Fruit fly (Drosophila melanogaster): Measurements from ENCODE around the gene CG10654.
A peak's percentile ranks its signal among the peaks of the same experiment; 100 is the strongest.

The CG10654 gene

dm6 chr3L:12482917-12483316 is 24.7 kb downstream of the CG10654 start (continued):
- TF ChIP-seq dimm (GFP tag; IDR thresholded peaks at IDR 0.05) (peak; percentile 43; the same call in 1 of the 2 replicates), fd64A (GFP tag; optimal IDR thresholded peaks at IDR 0.05) (no peak), CG34376 (GFP tag; optimal IDR thresholded peaks at IDR 0.05) (no peak), CG1602 (GFP tag; optimal IDR thresholded peaks at IDR 0.05) (peak; percentile 56), E2f2 (GFP tag; IDR thresholded peaks at IDR 0.05) (peak; percentile 8; the same call in 1 of the 2 replicates), maf-S (GFP tag; optimal IDR thresholded peaks at IDR 0.05) (peak; percentile 20), Dbx (GFP tag; IDR thresholded peaks at IDR 0.05) (peak; percentile 57; the same call in 1 of the 3 replicates), Dip2 (GFP tag; IDR thresholded peaks at IDR 0.05) (no peak), zf30C (GFP tag; optimal IDR thresholded peaks at IDR 0.05) (no peak), B-H1 (GFP tag; IDR thresholded peaks at IDR 0.05) (peak; percentile 66), pzg (GFP tag; optimal IDR thresholded peaks at IDR 0.05) (no peak), Taf1 (GFP tag; IDR thresholded peaks at IDR 0.05) (no peak), sqz (GFP tag; optimal IDR thresholded peaks at IDR 0.05) (peak; percentile 79), chif (GFP tag; optimal IDR thresholded peaks at IDR 0.05) (peak; percentile 47 to 65), Deaf1 (tag; optimal IDR thresholded peaks at IDR 0.05) (peak; percentile 39), dpn (GFP tag; optimal IDR thresholded peaks at IDR 0.05) (peak; percentile 57 to 66), Ssrp (tag; optimal IDR thresholded peaks at IDR 0.05) (peak; percentile 75), B-H2 (GFP tag; optimal IDR thresholded peaks at IDR 0.05) (no peak), unc-4 (GFP tag; IDR thresholded peaks at IDR 0.05; ENCODE audit: partially characterized antibody) (no peak), Trl (optimal IDR thresholded peaks at IDR 0.05) (no peak), Trl (GFP tag; optimal IDR thresholded peaks at IDR 0.05) (peak; percentile 19), schlank (tag; optimal IDR thresholded peaks at IDR 0.05) (no peak), sim (GFP tag; IDR thresholded peaks at IDR 0.05) (peak; percentile 32; the same call in 1 of the 2 replicates), CG9215 (GFP tag; IDR thresholded peaks at IDR 0.05) (peak; percentile 57), ab (GFP tag; optimal IDR thresholded peaks at IDR 0.05) (no peak), D19B (GFP tag; optimal IDR thresholded peaks at IDR 0.05) (peak; percentile 16), CG17385 (GFP tag; optimal IDR thresholded peaks at IDR 0.05) (peak; percentile 77), CG8359 (GFP tag; optimal IDR thresholded peaks at IDR 0.05; ENCODE audit: borderline replicate concordance) (no peak), sr (GFP tag; IDR thresholded peaks at IDR 0.05) (no peak), CG16863 (GFP tag; optimal IDR thresholded peaks at IDR 0.05) (peak; percentile 60), gsb-n (tag; optimal IDR thresholded peaks at IDR 0.05) (peak; percentile 59), Sry-β (GFP tag; optimal IDR thresholded peaks at IDR 0.05) (no peak), sna (GFP tag; IDR thresholded peaks at IDR 0.05; ENCODE audit: partially characterized antibody) (no peak), gsb (GFP tag; IDR thresholded peaks at IDR 0.05) (0 out of 2 replicates have a peak, but pooled peaks have one; percentile 20), CG13123 (GFP tag; optimal IDR thresholded peaks at IDR 0.05) (peak; percentile 30), CG16815 (GFP tag; optimal IDR thresholded peaks at IDR 0.05) (peak; percentile 49), CG4707 (GFP tag; optimal IDR thresholded peaks at IDR 0.05) (no peak), cas (GFP tag; IDR thresholded peaks at IDR 0.05) (no peak), grau (tag; optimal IDR thresholded peaks at IDR 0.05) (peak; percentile 82), CHES-1-like (GFP tag; optimal IDR thresholded peaks at IDR 0.05) (no peak), NFAT (GFP tag; IDR thresholded peaks at IDR 0.05) (0 out of 2 replicates have a peak, but pooled peaks have one; percentile 2), CG31441 (GFP tag; IDR thresholded peaks at IDR 0.05) (peak; percentile 90), CG8290 (GFP tag; optimal IDR thresholded peaks at IDR 0.05) (no peak), CG8290 (tag; optimal IDR thresholded peaks at IDR 0.05) (no peak), Dad (GFP tag; optimal IDR thresholded peaks at IDR 0.05) (peak; percentile 50), CG11398 (GFP tag; optimal IDR thresholded peaks at IDR 0.05) (no peak), CG4404 (GFP tag; IDR thresholded peaks at IDR 0.05) (peak; percentile 33; the same call in 1 of the 2 replicates), D (optimal IDR thresholded peaks at IDR 0.05) (no peak), D (GFP tag; optimal IDR thresholded peaks at IDR 0.05) (peak; percentile 84), CG14014 (GFP tag; IDR thresholded peaks at IDR 0.05) (peak; percentile 71), hbn (GFP tag; IDR thresholded peaks at IDR 0.05; ENCODE audit: partially characterized antibody) (no peak), HLHmδ (GFP tag; optimal IDR thresholded peaks at IDR 0.05) (no peak)
